Worm (Caenorhabditis elegans): Measurements from ENCODE around the gene clec-66.

Gene clec-66

DNA sequence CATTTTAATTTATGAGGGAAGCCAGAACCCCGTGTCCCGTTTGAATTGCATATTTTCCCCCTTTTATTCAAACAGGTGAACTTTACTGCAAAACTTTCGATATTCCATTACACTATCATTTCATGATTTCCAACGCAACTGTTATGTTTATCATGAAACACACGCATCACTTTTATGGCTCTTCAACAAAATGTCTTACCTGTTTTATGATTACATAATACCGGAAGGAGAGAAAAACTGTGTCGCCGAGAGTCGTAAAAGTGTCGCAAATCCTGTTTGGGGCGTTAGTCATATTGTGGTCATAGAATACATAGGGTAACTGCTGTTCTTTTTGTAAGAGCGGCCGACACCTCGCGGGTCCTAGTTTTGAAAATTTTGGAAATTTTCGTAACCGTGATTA, 11.8 kb upstream of the clec-66 start:
- TF ChIP-seq nhr-12 (tag; optimal IDR thresholded peaks at IDR 0.05) (no peak), C34B4.2 (tag; optimal IDR thresholded peaks at IDR 0.05) (no peak), elt-2 (tag; optimal IDR thresholded peaks at IDR 0.05) (peak; percentile 14), C16A3.4 (tag; optimal IDR thresholded peaks at IDR 0.05) (no peak), unc-30 (tag; optimal IDR thresholded peaks at IDR 0.05) (no peak), lin-13 (GFP tag; optimal IDR thresholded peaks at IDR 0.05) (no peak)

DNA sequence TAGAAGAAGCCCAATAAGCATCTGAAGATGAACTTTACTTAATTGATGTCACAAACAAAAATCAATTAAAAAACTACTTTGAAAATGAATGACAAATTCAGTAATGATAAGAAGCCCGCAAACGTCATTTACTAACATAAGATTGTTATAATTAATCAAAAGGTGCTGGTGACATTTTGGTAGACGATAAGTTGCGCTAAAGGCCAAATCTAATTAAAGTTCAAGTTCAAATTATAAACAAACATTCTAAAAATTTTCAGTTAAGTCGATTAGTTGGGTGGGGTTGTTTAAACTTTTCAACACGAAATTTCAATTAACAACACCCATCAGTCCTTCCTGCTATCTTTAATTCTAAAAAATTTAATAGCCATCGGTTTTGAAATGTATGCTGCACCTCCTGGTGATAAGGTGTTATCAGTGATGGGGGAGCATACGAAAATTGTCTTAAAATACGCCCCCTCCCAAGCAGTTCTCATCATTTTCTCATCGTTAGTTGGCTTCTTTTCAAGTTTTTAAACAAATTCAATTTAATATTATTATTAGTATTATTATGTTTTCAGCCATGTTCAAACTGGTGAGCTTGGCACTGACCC, 9.0 kb upstream of the clec-66 start, which contains the start of the genes clec-62 and clec-63:
clec-62 (minus strand) TSS at position 51 of the 593 bp plus-strand sequence.
clec-63 (plus strand) TSS at position 561 of the 593 bp plus-strand sequence.
- TF ChIP-seq tlp-1 (tag; optimal IDR thresholded peaks at IDR 0.05), result peak; percentile 55
- TF ChIP-seq unc-30 (tag; optimal IDR thresholded peaks at IDR 0.05), result no peak
- TF ChIP-seq pqm-1 (tag; optimal IDR thresholded peaks at IDR 0.05), result peak; percentile 35
- TF ChIP-seq elt-2 (tag; optimal IDR thresholded peaks at IDR 0.05), result peak; percentile 81
- TF ChIP-seq lin-39 (tag; optimal IDR thresholded peaks at IDR 0.05), result no peak
- peak; percentile 21 for TF ChIP-seq pax-3 (tag; optimal IDR thresholded peaks at IDR 0.05)

DNA sequence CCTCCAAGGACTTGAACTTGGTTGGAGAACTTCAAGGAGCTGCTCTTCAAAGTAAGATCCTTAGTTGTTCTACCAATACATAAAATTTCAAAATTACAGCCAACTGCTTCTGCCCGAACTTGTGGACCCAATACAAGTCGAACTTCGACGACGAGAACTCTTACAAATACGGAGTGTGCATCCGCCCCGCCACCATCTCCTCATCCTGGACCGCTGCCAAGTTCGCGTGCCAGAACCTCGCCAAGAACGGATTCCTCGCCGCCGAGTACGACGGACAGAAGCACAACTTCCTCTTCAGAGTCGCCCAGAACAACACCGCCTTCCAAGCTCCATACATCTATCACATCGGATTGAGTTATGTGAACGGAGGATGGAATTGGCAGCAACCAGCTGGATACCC, 7.5 kb upstream of the clec-66 start:
- TF ChIP-seq nhr-90 (tag; optimal IDR thresholded peaks at IDR 0.05; ENCODE audit: poor library complexity) (no peak), egl-27 (tag; optimal IDR thresholded peaks at IDR 0.05) (no peak)

DNA sequence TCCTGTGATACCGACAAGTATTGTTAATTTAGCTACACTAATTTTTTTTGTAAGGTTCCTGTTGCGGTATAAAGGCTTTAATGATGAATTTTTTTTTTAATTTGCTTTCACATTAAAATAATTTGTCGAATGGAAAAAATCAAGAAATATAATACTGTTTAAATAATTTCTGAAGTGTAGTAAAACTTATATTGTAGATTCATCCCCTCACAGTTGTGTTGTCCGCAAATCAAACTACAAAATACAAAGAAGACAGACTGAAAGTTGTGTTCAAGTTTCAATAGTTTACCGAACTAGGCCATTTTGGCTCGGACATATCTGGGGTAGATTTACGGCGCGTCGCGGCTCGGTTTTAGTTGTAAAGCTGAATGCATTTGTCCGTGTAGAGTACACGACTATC, 6.8 kb upstream of the clec-66 start:
- no peak for TF ChIP-seq mdl-1 (tag; optimal IDR thresholded peaks at IDR 0.05)
- TF ChIP-seq aly-2 (tag; optimal IDR thresholded peaks at IDR 0.05), result no peak
- no peak for TF ChIP-seq efl-1 (optimal IDR thresholded peaks at IDR 0.05)
- TF ChIP-seq efl-1 (GFP tag; optimal IDR thresholded peaks at IDR 0.05 in 1 of 2), result peak in 1 of 2 experiments; percentile 69

DNA sequence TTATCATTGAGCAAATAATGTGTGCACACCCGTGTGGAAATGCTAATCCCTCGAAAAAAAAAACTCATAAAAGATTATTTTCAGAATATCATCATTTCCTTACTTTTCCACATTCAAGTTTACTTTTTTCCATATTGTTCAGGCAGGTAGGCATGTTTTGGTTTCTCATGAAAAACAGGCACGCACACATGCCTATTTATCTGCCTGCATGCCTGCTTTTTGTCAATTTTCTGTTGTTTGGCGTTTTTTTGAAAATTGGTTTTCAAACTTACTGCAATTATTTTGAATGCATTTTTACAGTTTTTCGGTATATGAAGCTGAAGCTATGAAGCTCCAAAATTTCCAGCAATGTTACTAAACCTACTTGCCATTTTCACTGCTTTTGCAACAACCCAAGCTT, 6.3 kb upstream of the clec-66 start, which contains the start of gene clec-64:
clec-64 (plus strand) TSS at position 301 of the 400 bp plus-strand sequence.
- TF ChIP-seq fkh-8 (tag; optimal IDR thresholded peaks at IDR 0.05) (no peak), snpc-4 (tag; optimal IDR thresholded peaks at IDR 0.05) (no peak), nhr-20 (tag; optimal IDR thresholded peaks at IDR 0.05) (no peak), tlp-1 (tag; optimal IDR thresholded peaks at IDR 0.05) (no peak), nhr-84 (tag; optimal IDR thresholded peaks at IDR 0.05) (no peak), C16A3.4 (tag; optimal IDR thresholded peaks at IDR 0.05) (no peak), elt-3 (tag; optimal IDR thresholded peaks at IDR 0.05) (no peak), nhr-85 (tag) (no peak), lir-3 (tag; optimal IDR thresholded peaks at IDR 0.05; ENCODE audit: poor library complexity) (no peak), alr-1 (tag; optimal IDR thresholded peaks at IDR 0.05; ENCODE audit: borderline replicate concordance) (no peak), grh-1 (GFP tag; IDR thresholded peaks at IDR 0.05) (no peak)

DNA sequence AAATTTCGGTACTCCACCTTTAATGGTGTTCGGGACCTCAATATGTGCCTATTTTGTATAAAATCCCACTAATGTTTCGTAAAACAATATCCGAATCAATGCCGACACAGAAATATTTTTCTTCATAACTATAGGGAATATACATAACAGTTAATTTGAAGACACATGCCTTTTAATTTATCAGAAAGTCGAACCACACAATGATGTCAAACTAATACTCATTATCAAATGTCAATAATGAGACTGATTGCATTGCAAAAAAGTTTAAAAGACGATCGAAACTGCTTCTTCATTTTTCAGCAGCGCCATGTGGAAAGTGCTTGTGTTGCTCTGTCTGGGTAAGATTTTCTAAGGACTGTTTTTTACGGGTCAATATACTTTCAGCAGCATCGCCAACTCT, 3.2 kb upstream of the clec-66 start, which contains the start of gene clec-65:
clec-65 (plus strand) TSS at position 301 of the 400 bp plus-strand sequence.
- TF ChIP-seq ceh-88 (GFP tag; IDR thresholded peaks at IDR 0.05) (no peak), aha-1 (tag; optimal IDR thresholded peaks at IDR 0.05) (no peak), lin-35 (GFP tag; optimal IDR thresholded peaks at IDR 0.05) (no peak), unc-130 (tag; optimal IDR thresholded peaks at IDR 0.05) (no peak), tbx-2 (tag; optimal IDR thresholded peaks at IDR 0.05) (no peak), mdl-1 (tag; optimal IDR thresholded peaks at IDR 0.05) (no peak), ztf-4 (tag; optimal IDR thresholded peaks at IDR 0.05) (no peak), pag-3 (tag; optimal IDR thresholded peaks at IDR 0.05; ENCODE audit: borderline replicate concordance, insufficient read depth) (no peak), egl-27 (tag; optimal IDR thresholded peaks at IDR 0.05) (no peak), swsn-7 (tag; optimal IDR thresholded peaks at IDR 0.05) (no peak), nhr-90 (tag; optimal IDR thresholded peaks at IDR 0.05; ENCODE audit: poor library complexity) (no peak)

Measured in whole organism, L1 larva.